Worm (Caenorhabditis elegans): ENCODE results near the gene T13C2.7.

DNA sequence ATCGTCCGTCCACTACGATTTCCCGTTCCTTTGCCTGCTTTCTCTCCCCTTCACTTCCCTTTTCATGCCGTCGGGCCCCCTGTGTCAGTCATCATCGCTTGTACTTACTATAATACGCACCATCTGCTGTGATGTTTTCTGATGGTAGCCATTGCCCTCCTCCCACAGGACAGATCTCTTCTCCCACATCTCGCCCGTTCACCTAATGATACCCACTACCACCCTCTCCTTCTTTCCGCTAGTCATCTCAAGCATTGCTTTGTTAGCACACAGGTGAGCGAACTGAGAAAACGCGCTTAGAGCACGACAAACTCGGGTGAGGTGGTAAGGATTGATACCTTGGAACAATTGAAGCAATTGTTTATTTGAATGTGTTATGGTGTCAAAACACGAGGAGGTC, 51.7 kb downstream of the T13C2.7 start:
- no peak for TF ChIP-seq mep-1 (tag; optimal IDR thresholded peaks at IDR 0.05)
- no peak for TF ChIP-seq aly-2 (tag; optimal IDR thresholded peaks at IDR 0.05)
- no peak for TF ChIP-seq mdl-1 (tag; optimal IDR thresholded peaks at IDR 0.05)
- no peak for TF ChIP-seq sup-37 (GFP tag; optimal IDR thresholded peaks at IDR 0.05)
- TF ChIP-seq C16A3.4 (tag; optimal IDR thresholded peaks at IDR 0.05), result no peak
- no peak for TF ChIP-seq nhr-11 (tag; optimal IDR thresholded peaks at IDR 0.05)

All from whole organism, L1 larva.